Fruit fly (Drosophila melanogaster): ENCODE measurements around the gene Trax.

Trax gene

DNA sequence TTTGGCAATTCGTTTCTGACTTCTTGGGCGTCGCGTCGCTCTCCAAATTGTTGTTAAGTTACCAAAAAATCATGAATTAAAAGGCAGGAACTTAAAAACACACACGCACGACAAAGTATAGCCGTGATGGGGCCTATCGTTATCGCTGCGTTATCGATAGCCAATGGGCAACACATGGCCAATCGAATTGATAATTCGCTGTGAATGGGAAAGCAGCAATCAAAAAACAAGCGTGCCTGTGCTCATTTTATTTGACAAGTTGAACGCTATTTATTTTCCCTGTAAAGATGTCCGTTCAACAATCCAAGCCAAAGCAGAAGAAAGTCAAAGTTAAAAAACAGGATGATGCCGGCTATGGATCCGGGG, 15.5 kb upstream of the Trax start, which contains the start of the genes Surf4 and CG31301:
TSS of gene Surf4 (minus strand) at position 159 of the 366 bp plus-strand sequence.
TSS of gene CG31301 (plus strand) at position 188 of the 366 bp plus-strand sequence.
- no peak for TF ChIP-seq CTCF (optimal IDR thresholded peaks at IDR 0.05)

DNA sequence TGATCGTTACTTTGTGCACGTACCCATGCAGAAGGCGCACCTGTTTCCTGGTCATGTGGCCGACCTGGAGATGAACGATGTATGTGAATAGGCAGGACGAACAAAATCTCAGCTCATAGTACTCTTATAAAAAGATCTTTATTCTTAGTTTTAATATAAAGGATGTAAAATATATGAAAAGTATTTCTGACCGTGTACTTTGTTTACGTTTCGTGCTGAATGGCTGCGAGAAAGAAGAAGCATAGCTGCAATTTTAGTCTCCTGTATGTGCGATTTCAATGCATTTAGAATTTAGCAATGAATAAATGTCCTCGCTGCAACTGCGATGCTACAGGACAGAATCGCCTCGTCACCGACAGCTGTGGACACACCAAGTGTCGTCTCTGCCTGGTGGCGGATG, 13.7 kb upstream of the Trax start, which contains the start of the genes CG42726 and CG42727:
TSS of gene CG42726 (plus strand) at position 227 of the 400 bp plus-strand sequence.
TSS of gene CG42727 (plus strand) at position 227 of the 400 bp plus-strand sequence.
- TF ChIP-seq CG8478 (optimal IDR thresholded peaks at IDR 0.05) (no peak), CTCF (optimal IDR thresholded peaks at IDR 0.05) (no peak)

- no peak for TF ChIP-seq CG8478 (optimal IDR thresholded peaks at IDR 0.05)
- TF ChIP-seq CTCF (optimal IDR thresholded peaks at IDR 0.05): no peak
Measured at dm6 chr3R:15350993-15351426, 10.5 kb upstream of the Trax start, which contains the start of the genes Trs33 and Tmtc4. Gene Trs33, minus strand, starts transcription at chr3R:15350995. Gene Tmtc4, plus strand, starts transcription at chr3R:15351225.

DNA sequence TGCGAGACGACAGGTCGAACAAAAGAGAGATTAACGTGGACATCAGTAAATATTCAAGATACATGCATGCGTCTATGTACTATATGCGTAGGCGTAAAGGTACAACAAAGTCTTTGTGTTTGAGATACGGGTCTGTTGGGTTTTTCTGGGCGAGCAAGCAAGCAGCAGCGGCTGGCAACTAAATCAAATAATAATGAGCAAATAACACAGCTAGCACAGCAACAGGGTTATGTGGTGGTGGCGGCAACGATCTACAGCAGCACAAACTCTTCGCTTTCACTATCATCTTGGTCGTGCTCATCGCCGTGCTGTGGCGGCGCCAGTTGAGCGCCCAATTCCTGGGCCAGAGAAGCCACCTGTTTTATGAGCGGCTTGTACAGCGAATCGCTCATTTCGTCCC, 7.5 kb upstream of the Trax start:
- no peak for TF ChIP-seq CTCF (optimal IDR thresholded peaks at IDR 0.05)
- TF ChIP-seq CG8478 (optimal IDR thresholded peaks at IDR 0.05): no peak

DNA sequence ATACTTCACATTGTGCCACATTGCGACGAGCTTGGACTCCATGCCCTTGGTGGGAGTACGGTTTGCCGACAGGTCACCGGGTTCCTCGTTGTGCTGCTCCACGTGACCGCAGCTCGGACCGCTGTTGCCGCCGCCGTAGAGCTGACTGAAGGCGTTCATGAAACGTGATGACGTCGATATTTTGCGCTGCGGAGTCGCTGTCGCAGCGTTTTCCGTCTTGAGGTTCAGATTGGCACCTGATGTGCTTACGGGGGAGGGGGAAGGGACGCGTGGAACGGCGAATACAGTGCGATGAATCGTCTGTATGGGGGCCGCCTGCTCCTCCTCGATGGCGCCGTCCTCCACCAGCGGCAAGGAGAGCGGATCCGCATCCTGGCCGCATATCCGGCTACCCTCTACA, 5.3 kb upstream of the Trax start:
- TF ChIP-seq CTCF (optimal IDR thresholded peaks at IDR 0.05) (no peak), CG8478 (optimal IDR thresholded peaks at IDR 0.05) (no peak)

- no peak for TF ChIP-seq CTCF (optimal IDR thresholded peaks at IDR 0.05)
- no peak for TF ChIP-seq CG8478 (optimal IDR thresholded peaks at IDR 0.05)
Measured at dm6 chr3R:15356645-15357431, 4.7 kb upstream of the Trax start, which contains the start of the genes Atg4b and Hibch. Gene Atg4b, minus strand, starts transcription at chr3R:15356924. Gene Hibch, plus strand, starts transcription at chr3R:15357229.

DNA sequence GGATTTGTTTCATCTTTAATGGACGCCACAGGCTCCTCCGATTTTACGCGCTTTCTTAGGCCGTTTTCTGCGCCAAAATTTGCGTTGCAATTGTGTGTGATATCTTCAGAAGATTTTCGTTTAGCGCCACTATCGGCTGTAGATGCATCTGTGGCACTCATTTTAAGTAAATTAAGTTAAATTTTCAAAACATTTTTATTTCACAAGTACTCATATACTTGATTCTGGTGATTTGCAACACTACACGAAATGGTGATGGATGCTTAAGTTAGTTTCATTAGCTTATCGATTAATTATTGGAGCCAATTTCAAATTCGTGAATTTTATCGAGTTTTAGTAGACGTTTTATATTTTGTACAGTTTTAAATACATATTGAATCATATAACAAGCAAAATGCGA, 2.1 kb downstream of the Trax start, which contains the start of gene CG6171:
TSS of gene CG6171 (minus strand) at position 250 of the 400 bp plus-strand sequence.
- TF ChIP-seq CG8478 (optimal IDR thresholded peaks at IDR 0.05) (no peak), CTCF (optimal IDR thresholded peaks at IDR 0.05) (no peak)

dm6 chr3R:15366839-15367238, 5.3 kb downstream of the Trax start:
- TF ChIP-seq CTCF (optimal IDR thresholded peaks at IDR 0.05) (no peak), CG8478 (optimal IDR thresholded peaks at IDR 0.05) (no peak)

dm6 chr3R:15367477-15367876, 6.0 kb downstream of the Trax start, which contains the start of gene CG34404:
Gene CG34404, minus strand, starts transcription at chr3R:15367665.
- TF ChIP-seq CG8478 (optimal IDR thresholded peaks at IDR 0.05) (no peak), CTCF (optimal IDR thresholded peaks at IDR 0.05) (no peak)

- TF ChIP-seq CG8478 (optimal IDR thresholded peaks at IDR 0.05) (no peak), CTCF (optimal IDR thresholded peaks at IDR 0.05) (no peak)
Measured at dm6 chr3R:15369742-15370141, 8.2 kb downstream of the Trax start, which contains the start of gene CG14868. Gene CG14868, minus strand, starts transcription at chr3R:15369945.

- TF ChIP-seq CG8478 (optimal IDR thresholded peaks at IDR 0.05) (no peak), CTCF (optimal IDR thresholded peaks at IDR 0.05) (peak in 1 of 2 experiments; percentile 2)
Measured at dm6 chr3R:15371833-15372232, 10.3 kb downstream of the Trax start, which contains the start of the genes Ccm3 and CG6136. Gene Ccm3, plus strand, starts transcription at chr3R:15371957. Gene CG6136, minus strand, starts transcription at chr3R:15372212.

- TF ChIP-seq CTCF (optimal IDR thresholded peaks at IDR 0.05): no peak
- TF ChIP-seq CG8478 (optimal IDR thresholded peaks at IDR 0.05): no peak
Measured at dm6 chr3R:15374397-15374796, 12.9 kb downstream of the Trax start, which contains the start of gene Rbp. Gene Rbp, plus strand, starts transcription at chr3R:15374635.

DNA sequence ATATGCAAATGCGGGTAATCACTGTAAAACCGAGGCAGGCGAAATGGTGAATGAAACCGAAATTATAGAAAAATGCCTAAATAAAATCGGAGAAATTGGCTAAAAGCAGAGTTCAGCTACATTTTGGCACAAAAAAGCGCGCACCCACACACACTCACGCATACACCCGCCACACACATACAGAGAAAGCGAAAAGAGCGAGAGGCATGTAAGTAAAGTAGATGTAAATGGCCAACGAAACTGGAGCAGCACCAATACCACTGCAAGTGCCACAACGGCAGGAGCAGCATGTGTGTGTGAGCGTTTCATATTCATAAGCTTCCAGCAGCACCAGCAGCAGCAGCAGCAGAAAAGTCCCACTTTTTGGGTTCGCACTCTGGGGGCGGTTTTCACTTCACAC, 14.0 kb downstream of the Trax start:
- TF ChIP-seq CTCF (optimal IDR thresholded peaks at IDR 0.05) (no peak), CG8478 (optimal IDR thresholded peaks at IDR 0.05) (no peak)

dm6 chr3R:15379071-15379470, 17.6 kb downstream of the Trax start:
- TF ChIP-seq CTCF (optimal IDR thresholded peaks at IDR 0.05) (peak in 1 of 2 experiments; percentile 6), CG8478 (optimal IDR thresholded peaks at IDR 0.05) (no peak)

- TF ChIP-seq CTCF (optimal IDR thresholded peaks at IDR 0.05) (no peak), CG8478 (optimal IDR thresholded peaks at IDR 0.05) (no peak)
Measured at dm6 chr3R:15382851-15383250, 21.4 kb downstream of the Trax start, which contains the start of gene h-cup. Gene h-cup, minus strand, starts transcription at chr3R:15382951.

All from S2 (cell line).